Worm (Caenorhabditis elegans): Measurements from ENCODE around the gene M163.8.

The M163.8 gene

ce11 chrX:14503800-14504550 is 19.0 kb downstream of the M163.8 start, which contains the start of gene M163.1:
Gene M163.1, minus strand, starts transcription at chrX:14503824.
- TF ChIP-seq mdl-1 (tag; optimal IDR thresholded peaks at IDR 0.05) (peak; percentile 21), nfya-1 (tag; optimal IDR thresholded peaks at IDR 0.05; ENCODE audit: insufficient read depth) (peak; percentile 0), elt-2 (tag; optimal IDR thresholded peaks at IDR 0.05) (peak; percentile 45), mml-1 (tag; optimal IDR thresholded peaks at IDR 0.05) (no peak), lin-39 (tag; optimal IDR thresholded peaks at IDR 0.05) (peak; percentile 16), nhr-28 (tag; optimal IDR thresholded peaks at IDR 0.05) (no peak), lsy-12 (tag; optimal IDR thresholded peaks at IDR 0.05) (no peak), nhr-25 (tag; optimal IDR thresholded peaks at IDR 0.05) (peak; percentile 55), tbx-2 (tag; optimal IDR thresholded peaks at IDR 0.05) (no peak), R02D3.7 (tag; optimal IDR thresholded peaks at IDR 0.05) (no peak), pqm-1 (tag; optimal IDR thresholded peaks at IDR 0.05) (peak; percentile 13)

ce11 chrX:14504551-14504902 is 19.6 kb downstream of the M163.8 start:
- peak; percentile 34 for TF ChIP-seq jun-1 (tag; optimal IDR thresholded peaks at IDR 0.05)
- peak; percentile 87 for TF ChIP-seq elt-2 (tag; optimal IDR thresholded peaks at IDR 0.05)
- TF ChIP-seq elt-3 (tag; optimal IDR thresholded peaks at IDR 0.05), result no peak
- TF ChIP-seq pqm-1 (tag; optimal IDR thresholded peaks at IDR 0.05), result peak; percentile 40

DNA sequence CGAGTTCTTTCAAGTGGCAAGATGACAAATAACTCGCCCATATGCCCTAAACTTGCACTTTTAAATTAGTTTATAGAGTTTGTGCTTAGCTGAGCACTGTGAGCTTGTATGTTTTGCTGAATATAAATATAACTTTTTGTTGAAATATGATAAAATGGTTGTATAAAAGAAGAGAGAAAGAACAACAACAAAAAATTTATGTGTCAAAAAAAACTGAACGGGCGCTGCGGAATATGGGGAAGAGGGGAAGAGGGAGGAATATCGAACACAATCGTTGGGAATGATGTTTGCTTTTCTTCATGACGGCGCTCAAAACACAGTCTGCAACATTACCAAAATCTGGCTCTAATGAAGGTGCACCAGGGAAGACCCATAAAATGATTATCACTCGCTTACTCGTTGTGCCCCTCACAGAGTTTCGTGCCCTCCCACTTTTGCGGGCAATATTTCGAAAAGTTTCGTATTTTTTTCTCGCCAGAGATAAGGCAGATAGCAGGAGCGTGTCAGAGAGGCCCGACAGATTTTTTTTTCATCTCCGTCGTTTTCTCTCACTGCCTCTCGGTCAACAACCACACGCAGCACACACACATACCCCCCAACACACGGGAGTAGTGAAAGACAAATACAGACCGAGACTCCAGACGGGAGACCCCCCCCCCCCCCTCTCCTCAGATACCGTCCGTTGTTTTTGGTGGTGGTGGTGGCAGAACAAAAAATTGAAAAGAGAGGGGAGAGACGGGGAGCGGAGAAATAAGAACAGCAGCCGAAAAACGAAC is 20.8 kb downstream of the M163.8 start:
- no peak for TF ChIP-seq lin-15B (tag; optimal IDR thresholded peaks at IDR 0.05)
- peak; percentile 66 for TF ChIP-seq jun-1 (tag; optimal IDR thresholded peaks at IDR 0.05)
- TF ChIP-seq nhr-11 (tag; optimal IDR thresholded peaks at IDR 0.05), result no peak
- TF ChIP-seq nfya-1 (tag; optimal IDR thresholded peaks at IDR 0.05; ENCODE audit: insufficient read depth), result no peak
- TF ChIP-seq elt-3 (tag; optimal IDR thresholded peaks at IDR 0.05), result peak in 2 of 3 experiments; percentile 28 to 70
- TF ChIP-seq mdl-1 (tag; optimal IDR thresholded peaks at IDR 0.05), result peak; percentile 30
- TF ChIP-seq pha-4 (tag; optimal IDR thresholded peaks at IDR 0.05), result peak; percentile 94
- TF ChIP-seq R02D3.7 (tag; optimal IDR thresholded peaks at IDR 0.05), result peak; percentile 33
- no peak for TF ChIP-seq nhr-23 (tag; optimal IDR thresholded peaks at IDR 0.05)
- peak; percentile 35 for TF ChIP-seq hmg-11 (tag; optimal IDR thresholded peaks at IDR 0.05)
- peak; percentile 50 for TF ChIP-seq egl-27 (tag; optimal IDR thresholded peaks at IDR 0.05)
- no peak for TF ChIP-seq lin-39 (tag; optimal IDR thresholded peaks at IDR 0.05)
- peak; percentile 56 for TF ChIP-seq nhr-77 (tag; optimal IDR thresholded peaks at IDR 0.05)
- TF ChIP-seq aly-2 (tag; optimal IDR thresholded peaks at IDR 0.05), result no peak
- TF ChIP-seq pqm-1 (tag; optimal IDR thresholded peaks at IDR 0.05), result peak; percentile 66
- no peak for TF ChIP-seq ceh-16 (tag; optimal IDR thresholded peaks at IDR 0.05)
- TF ChIP-seq ztf-4 (tag; optimal IDR thresholded peaks at IDR 0.05), result no peak
- peak; percentile 94 for TF ChIP-seq elt-2 (tag; optimal IDR thresholded peaks at IDR 0.05)

- TF ChIP-seq elt-2 (tag; optimal IDR thresholded peaks at IDR 0.05), result no peak
- no peak for TF ChIP-seq ztf-11 (tag; optimal IDR thresholded peaks at IDR 0.05)
- TF ChIP-seq elt-3 (tag; optimal IDR thresholded peaks at IDR 0.05), result peak in 1 of 3 experiments; percentile 35
- TF ChIP-seq elt-1 (tag; optimal IDR thresholded peaks at IDR 0.05), result peak; percentile 79
- peak; percentile 77 for TF ChIP-seq nhr-43 (tag; optimal IDR thresholded peaks at IDR 0.05; ENCODE audit: poor library complexity, severe bottlenecking)
- peak; percentile 98 for TF ChIP-seq nhr-25 (tag; optimal IDR thresholded peaks at IDR 0.05)
- TF ChIP-seq egl-27 (tag; optimal IDR thresholded peaks at IDR 0.05), result peak; percentile 8
- no peak for TF ChIP-seq ama-1 (optimal IDR thresholded peaks at IDR 0.05)
- peak; percentile 42 for TF ChIP-seq nhr-23 (tag; optimal IDR thresholded peaks at IDR 0.05)
- TF ChIP-seq unc-62 (GFP tag; optimal IDR thresholded peaks at IDR 0.05), result peak; percentile 38
Observed at ce11 chrX:14507992-14508391, 23.1 kb downstream of the M163.8 start.

ce11 chrX:14508823-14509259 is 23.9 kb downstream of the M163.8 start:
- no peak for TF ChIP-seq skn-1 (tag; optimal IDR thresholded peaks at IDR 0.05)
- peak; percentile 89 for TF ChIP-seq elt-1 (tag; optimal IDR thresholded peaks at IDR 0.05)
- TF ChIP-seq egl-27 (tag; optimal IDR thresholded peaks at IDR 0.05), result peak; percentile 15
- TF ChIP-seq nhr-23 (tag; optimal IDR thresholded peaks at IDR 0.05), result peak; percentile 90
- peak; percentile 12 for TF ChIP-seq lin-15B (tag; optimal IDR thresholded peaks at IDR 0.05)
- peak; percentile 91 for TF ChIP-seq unc-62 (GFP tag; optimal IDR thresholded peaks at IDR 0.05)
- peak; percentile 62 for TF ChIP-seq ceh-28 (tag; optimal IDR thresholded peaks at IDR 0.05)
- TF ChIP-seq fkh-2 (tag; optimal IDR thresholded peaks at IDR 0.05), result no peak
- TF ChIP-seq ceh-16 (tag; optimal IDR thresholded peaks at IDR 0.05), result no peak
- no peak for TF ChIP-seq pqm-1 (tag; optimal IDR thresholded peaks at IDR 0.05)
- no peak for TF ChIP-seq lsy-12 (tag; optimal IDR thresholded peaks at IDR 0.05)
- TF ChIP-seq nhr-25 (tag; optimal IDR thresholded peaks at IDR 0.05), result peak; percentile 82
- TF ChIP-seq nhr-43 (tag; optimal IDR thresholded peaks at IDR 0.05; ENCODE audit: poor library complexity, severe bottlenecking), result peak; percentile 61
- TF ChIP-seq nhr-77 (tag; optimal IDR thresholded peaks at IDR 0.05), result no peak
- no peak for TF ChIP-seq nhr-28 (tag; optimal IDR thresholded peaks at IDR 0.05)
- TF ChIP-seq aly-2 (tag; optimal IDR thresholded peaks at IDR 0.05), result no peak
- TF ChIP-seq sea-2 (GFP tag; optimal IDR thresholded peaks at IDR 0.05), result no peak
- TF ChIP-seq hmg-11 (tag; optimal IDR thresholded peaks at IDR 0.05), result no peak
- TF ChIP-seq ceh-82 (tag; optimal IDR thresholded peaks at IDR 0.05), result no peak
- peak; percentile 59 for TF ChIP-seq nhr-11 (tag; optimal IDR thresholded peaks at IDR 0.05)
- no peak for TF ChIP-seq ceh-9 (tag; optimal IDR thresholded peaks at IDR 0.05)
- TF ChIP-seq fos-1 (tag; optimal IDR thresholded peaks at IDR 0.05), result no peak
- no peak for TF ChIP-seq nhr-76 (tag; optimal IDR thresholded peaks at IDR 0.05)
- no peak for TF ChIP-seq R02D3.7 (tag; optimal IDR thresholded peaks at IDR 0.05)
- TF ChIP-seq tbx-2 (tag; optimal IDR thresholded peaks at IDR 0.05), result no peak
- TF ChIP-seq unc-39 (tag; optimal IDR thresholded peaks at IDR 0.05), result no peak
- TF ChIP-seq lin-39 (tag; optimal IDR thresholded peaks at IDR 0.05), result peak; percentile 58
- TF ChIP-seq ztf-11 (tag; optimal IDR thresholded peaks at IDR 0.05), result no peak
- peak; percentile 45 to 69 (median 60) for TF ChIP-seq elt-3 (tag; optimal IDR thresholded peaks at IDR 0.05)
